Fruit fly (Drosophila melanogaster): ENCODE measurements around the gene Gnpat.

Gene Gnpat

DNA sequence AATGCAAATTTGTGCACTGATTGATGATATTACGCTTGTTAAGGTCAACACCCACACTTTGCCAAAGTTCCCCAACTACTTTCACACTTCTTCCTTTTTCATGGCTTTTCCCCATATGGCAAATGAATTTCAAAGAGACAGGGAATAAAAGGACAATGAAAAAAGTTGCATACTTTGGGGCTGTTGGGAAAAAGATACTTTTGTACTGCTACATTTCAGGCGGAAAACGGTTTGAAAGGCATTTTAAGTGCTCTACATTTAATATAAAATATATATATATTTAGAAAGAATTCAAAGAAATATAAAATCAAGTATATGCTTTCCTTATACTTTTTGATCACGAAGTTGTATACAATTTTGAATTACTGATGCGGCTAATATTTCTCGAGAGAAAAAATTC is 22.0 kb upstream of the Gnpat start:
- TF ChIP-seq CG34367 (tag; optimal IDR thresholded peaks at IDR 0.05) (no peak), D1 (tag; optimal IDR thresholded peaks at IDR 0.05) (peak; percentile 26)

- TF ChIP-seq gl (tag; optimal IDR thresholded peaks at IDR 0.05) (no peak), Ets98B (GFP tag; IDR thresholded peaks at IDR 0.05) (no peak), rn (GFP tag; IDR thresholded peaks at IDR 0.05) (no peak), CG9948 (tag; optimal IDR thresholded peaks at IDR 0.05) (no peak)
Observed at dm6 chr3R:25505975-25506374, 15.2 kb upstream of the Gnpat start, which contains the start of gene CG5111. Gene CG5111 (plus strand): TSS chr3R:25506275.

DNA sequence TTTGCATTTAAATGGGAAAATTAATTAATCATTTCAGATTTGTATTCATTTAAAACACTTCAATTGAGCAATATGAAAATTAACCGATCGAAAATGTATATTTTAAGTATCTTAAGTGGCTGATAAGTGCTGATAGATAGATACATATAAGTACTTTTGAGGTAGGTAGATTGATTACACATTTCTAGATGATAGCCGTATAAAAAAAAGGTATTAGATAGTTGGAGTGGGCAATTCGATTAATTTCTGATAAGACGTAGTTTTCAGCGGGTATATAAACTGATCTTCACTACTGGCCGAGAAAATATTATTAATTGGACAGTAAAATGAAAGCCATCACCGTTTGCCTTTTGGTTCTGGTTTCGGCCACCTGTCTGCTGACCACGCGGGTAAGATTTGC is 14.2 kb upstream of the Gnpat start, which contains the start of gene CG5107:
Gene CG5107 (plus strand): TSS at position 301 of the 400 bp plus-strand sequence.
- no peak for TF ChIP-seq EcR (GFP tag; optimal IDR thresholded peaks at IDR 0.05)
- no peak for TF ChIP-seq CG4496 (GFP tag; IDR thresholded peaks at IDR 0.05)
- TF ChIP-seq D1 (tag; optimal IDR thresholded peaks at IDR 0.05): no peak
- no peak for TF ChIP-seq CG34367 (tag; optimal IDR thresholded peaks at IDR 0.05)
- no peak for TF ChIP-seq CG9948 (tag; optimal IDR thresholded peaks at IDR 0.05)
- TF ChIP-seq CG17806 (tag; optimal IDR thresholded peaks at IDR 0.05): no peak
- no peak for TF ChIP-seq Ets98B (GFP tag; IDR thresholded peaks at IDR 0.05)
- TF ChIP-seq Pif1A (GFP tag; optimal IDR thresholded peaks at IDR 0.05): no peak
- TF ChIP-seq CG12605 (GFP tag; IDR thresholded peaks at IDR 0.05): no peak
- no peak for TF ChIP-seq CG15710 (tag; optimal IDR thresholded peaks at IDR 0.05)
- no peak for TF ChIP-seq fd96Ca (GFP tag; IDR thresholded peaks at IDR 0.05)
- no peak for TF ChIP-seq rn (GFP tag; IDR thresholded peaks at IDR 0.05)
- TF ChIP-seq CG8159 (tag; optimal IDR thresholded peaks at IDR 0.05): no peak
- TF ChIP-seq CG32121 (GFP tag; IDR thresholded peaks at IDR 0.05): no peak
- no peak for TF ChIP-seq Pif1B (GFP tag; optimal IDR thresholded peaks at IDR 0.05)
- TF ChIP-seq Snoo (tag; optimal IDR thresholded peaks at IDR 0.05): no peak
- no peak for TF ChIP-seq CG14655 (GFP tag; optimal IDR thresholded peaks at IDR 0.05)

DNA sequence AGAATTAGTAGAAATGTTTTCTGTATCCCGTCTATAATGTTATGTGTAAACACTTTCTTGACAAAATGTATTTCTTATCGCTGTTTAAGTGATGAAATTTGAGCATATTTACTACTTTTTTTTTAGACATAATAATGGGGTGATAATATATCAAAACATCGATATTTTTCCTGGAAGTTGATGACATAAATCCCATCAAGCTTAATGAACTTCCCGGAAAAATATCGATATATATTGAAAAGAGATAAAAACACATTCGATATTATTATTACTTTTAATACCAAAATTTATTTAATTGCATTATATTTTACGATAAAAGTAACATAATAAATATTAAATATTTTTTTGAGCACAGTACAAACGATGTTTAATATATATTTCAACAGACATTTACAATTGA is 5.0 kb upstream of the Gnpat start:
- TF ChIP-seq CG15710 (tag; optimal IDR thresholded peaks at IDR 0.05) (no peak), CG32121 (GFP tag; IDR thresholded peaks at IDR 0.05) (no peak), CG13204 (GFP tag; optimal IDR thresholded peaks at IDR 0.05) (no peak), gl (tag; optimal IDR thresholded peaks at IDR 0.05) (no peak), CG4496 (GFP tag; IDR thresholded peaks at IDR 0.05) (no peak), Snoo (tag; optimal IDR thresholded peaks at IDR 0.05) (no peak)

dm6 chr3R:25495072-25495471 is 4.3 kb upstream of the Gnpat start, which contains the start of gene CG33494:
Gene CG33494 (minus strand): TSS chr3R:25495161.
- no peak for TF ChIP-seq fd96Ca (GFP tag; IDR thresholded peaks at IDR 0.05)

DNA sequence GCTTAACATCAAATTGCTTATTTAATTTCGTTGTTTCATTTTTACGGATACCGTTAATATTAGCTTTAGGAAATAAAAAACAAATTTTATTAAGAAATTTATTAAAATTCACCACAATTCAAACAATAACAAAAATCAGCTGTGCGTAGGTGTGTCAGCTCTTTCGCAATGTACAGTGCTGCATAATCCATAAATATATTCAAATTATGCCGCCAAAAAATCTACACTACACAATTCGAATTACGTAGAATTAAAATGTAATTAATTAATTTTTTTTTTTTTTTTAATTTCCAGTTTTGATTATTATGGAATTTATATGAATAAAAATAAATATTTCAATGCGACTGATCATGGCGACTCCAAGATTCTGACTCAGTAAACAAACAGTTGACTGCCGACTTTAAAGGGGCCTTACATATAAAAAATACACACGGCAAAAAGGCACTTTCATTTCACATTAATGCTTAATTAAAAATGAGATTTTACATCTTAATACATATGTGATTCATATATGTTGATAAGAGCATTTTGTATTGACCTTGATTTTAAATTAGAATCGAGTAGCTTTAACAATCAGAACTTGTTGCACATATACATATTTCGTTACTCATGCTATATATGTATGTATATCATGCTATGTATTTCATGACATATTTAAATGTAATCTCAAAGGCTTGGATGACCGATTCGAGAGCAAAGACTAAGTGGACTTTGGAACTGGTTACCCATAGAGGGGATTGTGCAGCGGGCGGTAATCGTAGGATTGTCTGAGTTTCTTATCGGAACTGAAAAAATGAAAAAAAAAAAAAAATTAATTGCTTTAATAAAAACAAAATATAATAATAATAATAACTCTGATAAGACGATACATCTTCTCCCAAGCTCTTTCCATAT is 2.8 kb upstream of the Gnpat start:
- TF ChIP-seq CG34367 (tag; optimal IDR thresholded peaks at IDR 0.05): peak; percentile 4
- TF ChIP-seq CG8159 (tag; optimal IDR thresholded peaks at IDR 0.05): peak; percentile 41
- TF ChIP-seq D1 (tag; optimal IDR thresholded peaks at IDR 0.05): peak; percentile 66
- TF ChIP-seq gl (tag; optimal IDR thresholded peaks at IDR 0.05): peak; percentile 82
- TF ChIP-seq Pif1B (GFP tag; optimal IDR thresholded peaks at IDR 0.05): peak; percentile 71
- 0 out of 3 replicates have a peak, but pooled peaks have one; percentile 25 for TF ChIP-seq CG4496 (GFP tag; IDR thresholded peaks at IDR 0.05)
- peak; percentile 65 for TF ChIP-seq CG14655 (GFP tag; optimal IDR thresholded peaks at IDR 0.05)
- TF ChIP-seq Snoo (tag; optimal IDR thresholded peaks at IDR 0.05): peak; percentile 33
- 0 out of 2 replicates have a peak, but pooled peaks have one; percentile 25 for TF ChIP-seq CG32121 (GFP tag; IDR thresholded peaks at IDR 0.05)
- no peak for TF ChIP-seq EcR (GFP tag; optimal IDR thresholded peaks at IDR 0.05)
- peak; percentile 57 for TF ChIP-seq CG8301 (tag; optimal IDR thresholded peaks at IDR 0.05)
- TF ChIP-seq CG9948 (tag; optimal IDR thresholded peaks at IDR 0.05): no peak
- TF ChIP-seq CG15710 (tag; optimal IDR thresholded peaks at IDR 0.05): no peak
- no peak for TF ChIP-seq fd96Ca (GFP tag; IDR thresholded peaks at IDR 0.05)
- TF ChIP-seq CG10348 (GFP tag; IDR thresholded peaks at IDR 0.05): no peak
- TF ChIP-seq Ets98B (GFP tag; IDR thresholded peaks at IDR 0.05): no peak
- peak; percentile 39 for TF ChIP-seq CG13204 (GFP tag; optimal IDR thresholded peaks at IDR 0.05)
- peak; percentile 38; the same call in 1 of the 2 replicates for TF ChIP-seq CG12605 (GFP tag; IDR thresholded peaks at IDR 0.05)
- peak; percentile 42 for TF ChIP-seq CG17806 (tag; optimal IDR thresholded peaks at IDR 0.05)
- TF ChIP-seq Pif1A (GFP tag; optimal IDR thresholded peaks at IDR 0.05): peak; percentile 57
- TF ChIP-seq rn (GFP tag; IDR thresholded peaks at IDR 0.05): no peak

- TF ChIP-seq CG12605 (GFP tag; IDR thresholded peaks at IDR 0.05) (peak; percentile 59), Pif1B (GFP tag; optimal IDR thresholded peaks at IDR 0.05) (peak; percentile 64), Snoo (tag; optimal IDR thresholded peaks at IDR 0.05) (peak; percentile 28), EcR (GFP tag; optimal IDR thresholded peaks at IDR 0.05) (no peak), CG17806 (tag; optimal IDR thresholded peaks at IDR 0.05) (peak; percentile 9), CG15710 (tag; optimal IDR thresholded peaks at IDR 0.05) (peak; percentile 15), rn (GFP tag; IDR thresholded peaks at IDR 0.05) (0 out of 2 replicates have a peak, but pooled peaks have one; percentile 27), CG8159 (tag; optimal IDR thresholded peaks at IDR 0.05) (peak; percentile 32), CG10348 (GFP tag; IDR thresholded peaks at IDR 0.05) (no peak; the same call in 1 of the 2 replicates), CG13204 (GFP tag; optimal IDR thresholded peaks at IDR 0.05) (no peak), Pif1A (GFP tag; optimal IDR thresholded peaks at IDR 0.05) (peak; percentile 70), CG34367 (tag; optimal IDR thresholded peaks at IDR 0.05) (peak; percentile 40), Ets98B (GFP tag; IDR thresholded peaks at IDR 0.05) (peak; percentile 79), CG4496 (GFP tag; IDR thresholded peaks at IDR 0.05) (peak; percentile 91), gl (tag; optimal IDR thresholded peaks at IDR 0.05) (no peak), CG8301 (tag; optimal IDR thresholded peaks at IDR 0.05) (peak; percentile 65), CG14655 (GFP tag; optimal IDR thresholded peaks at IDR 0.05) (peak; percentile 66), CG9948 (tag; optimal IDR thresholded peaks at IDR 0.05) (peak; percentile 54), fd96Ca (GFP tag; IDR thresholded peaks at IDR 0.05) (peak; percentile 86), CG32121 (GFP tag; IDR thresholded peaks at IDR 0.05) (peak; percentile 67), D1 (tag; optimal IDR thresholded peaks at IDR 0.05) (peak; percentile 2)
Observed at dm6 chr3R:25490375-25490774, 361 bp downstream of the Gnpat start.
